Fruit fly (Drosophila melanogaster): Measurements from ENCODE around the gene chas.
A peak's percentile ranks its signal among the peaks of the same experiment; 100 is the strongest.

Gene chas

dm6 chrX:17683506-17683858 lies 15.0 kb downstream of the chas start (continued):
- TF ChIP-seq B-H2 (GFP tag; optimal IDR thresholded peaks at IDR 0.05), result no peak
- TF ChIP-seq CG4820 (GFP tag; optimal IDR thresholded peaks at IDR 0.05), result no peak
- no peak for TF ChIP-seq Tbp (GFP tag; optimal IDR thresholded peaks at IDR 0.05)
- TF ChIP-seq lola (GFP tag; optimal IDR thresholded peaks at IDR 0.05), result no peak
- TF ChIP-seq Deaf1 (tag; optimal IDR thresholded peaks at IDR 0.05), result peak; percentile 31
- no peak for TF ChIP-seq Fer3 (tag; optimal IDR thresholded peaks at IDR 0.05)
- TF ChIP-seq GATAe (GFP tag; conservative IDR thresholded peaks at IDR 0.05), result no peak
- TF ChIP-seq CG17186 (GFP tag; optimal IDR thresholded peaks at IDR 0.05), result no peak
- TF ChIP-seq CG11696 (GFP tag; IDR thresholded peaks at IDR 0.05), result no peak
- TF ChIP-seq ap (GFP tag; IDR thresholded peaks at IDR 0.05), result no peak
- TF ChIP-seq sd (tag; optimal IDR thresholded peaks at IDR 0.05), result no peak
- TF ChIP-seq NC2α (GFP tag; optimal IDR thresholded peaks at IDR 0.05), result no peak
- no peak for TF ChIP-seq run (tag; optimal IDR thresholded peaks at IDR 0.05)
- no peak for TF ChIP-seq ind (GFP tag; optimal IDR thresholded peaks at IDR 0.05)
- peak in 1 of 2 experiments; percentile 4 for TF ChIP-seq Trl (optimal IDR thresholded peaks at IDR 0.05)
- TF ChIP-seq Trl (GFP tag; optimal IDR thresholded peaks at IDR 0.05), result no peak
- no peak for TF ChIP-seq ato (GFP tag; IDR thresholded peaks at IDR 0.05; ENCODE audit: partially characterized antibody)
- no peak for TF ChIP-seq Atf-2 (GFP tag; optimal IDR thresholded peaks at IDR 0.05)
- no peak for TF ChIP-seq Awh (GFP tag; IDR thresholded peaks at IDR 0.05)
- peak; percentile 56 for TF ChIP-seq CG17385 (GFP tag; optimal IDR thresholded peaks at IDR 0.05)
- TF ChIP-seq cg (GFP tag; optimal IDR thresholded peaks at IDR 0.05), result no peak
- TF ChIP-seq ham (GFP tag; IDR thresholded peaks at IDR 0.05), result no peak
- no peak for TF ChIP-seq CG17802 (tag; optimal IDR thresholded peaks at IDR 0.05)
- no peak for TF ChIP-seq CG5953 (GFP tag; IDR thresholded peaks at IDR 0.05)
- TF ChIP-seq sr (GFP tag; IDR thresholded peaks at IDR 0.05), result no peak
- no peak for TF ChIP-seq CG8290 (GFP tag; optimal IDR thresholded peaks at IDR 0.05)
- TF ChIP-seq CG8290 (tag; optimal IDR thresholded peaks at IDR 0.05), result peak in 1 of 2 experiments; percentile 44
- TF ChIP-seq CG31224 (GFP tag; IDR thresholded peaks at IDR 0.05), result no peak
- TF ChIP-seq kay (GFP tag; optimal IDR thresholded peaks at IDR 0.05), result no peak
- TF ChIP-seq ftz-f1 (GFP tag; optimal IDR thresholded peaks at IDR 0.05), result no peak
- TF ChIP-seq CG12236 (GFP tag; optimal IDR thresholded peaks at IDR 0.05), result no peak
- TF ChIP-seq CTCF (GFP tag; optimal IDR thresholded peaks at IDR 0.05), result no peak
- no peak for TF ChIP-seq Hey (tag; optimal IDR thresholded peaks at IDR 0.05)
- no peak for TF ChIP-seq Six4 (GFP tag; optimal IDR thresholded peaks at IDR 0.05)
- no peak for TF ChIP-seq HmgD (GFP tag; optimal IDR thresholded peaks at IDR 0.05)
- 0 out of 2 replicates have a peak, but pooled peaks have one; percentile 7 for TF ChIP-seq inv (GFP tag; IDR thresholded peaks at IDR 0.05; ENCODE audit: partially characterized antibody)
- no peak for TF ChIP-seq CG11456 (GFP tag; IDR thresholded peaks at IDR 0.05)
- TF ChIP-seq B-H1 (GFP tag; IDR thresholded peaks at IDR 0.05), result no peak
- TF ChIP-seq nerfin-2 (GFP tag; IDR thresholded peaks at IDR 0.05; ENCODE audit: partially characterized antibody), result no peak
- no peak for TF ChIP-seq CG9437 (GFP tag; optimal IDR thresholded peaks at IDR 0.05)
- TF ChIP-seq CG13894 (tag; optimal IDR thresholded peaks at IDR 0.05), result no peak
- TF ChIP-seq Opbp (GFP tag; IDR thresholded peaks at IDR 0.05; ENCODE audit: partially characterized antibody), result no peak
- TF ChIP-seq usp (GFP tag; optimal IDR thresholded peaks at IDR 0.05), result no peak
- 0 out of 4 replicates have a peak, but pooled peaks have one; percentile 35 for TF ChIP-seq chinmo (GFP tag; IDR thresholded peaks at IDR 0.05; ENCODE audit: partially characterized antibody)
- TF ChIP-seq CG15073 (GFP tag; optimal IDR thresholded peaks at IDR 0.05), result no peak
- TF ChIP-seq zen2 (GFP tag; IDR thresholded peaks at IDR 0.05; ENCODE audit: partially characterized antibody), result no peak
- no peak for TF ChIP-seq CG17359 (tag; optimal IDR thresholded peaks at IDR 0.05)
- no peak for TF ChIP-seq otp (GFP tag; IDR thresholded peaks at IDR 0.05)
- TF ChIP-seq CG4404 (GFP tag; IDR thresholded peaks at IDR 0.05), result no peak
- TF ChIP-seq Nf-YC (tag; optimal IDR thresholded peaks at IDR 0.05), result no peak
- TF ChIP-seq CG1647 (GFP tag; optimal IDR thresholded peaks at IDR 0.05), result no peak
- TF ChIP-seq Hr78 (GFP tag; optimal IDR thresholded peaks at IDR 0.05), result peak in 1 of 2 experiments; percentile 84
- TF ChIP-seq CG1832 (GFP tag; optimal IDR thresholded peaks at IDR 0.05), result no peak

Data from whole organism, embryonic.